Worm (Caenorhabditis elegans) whole organism, L1 larva: ENCODE measurements around the gene mlc-7.

ENCODE experiments used
- blmp-1 ChIP-seq: fragments of 150-350 bp; optimal IDR thresholded peaks from 2 replicates; lab custom pipeline; 2014; ENCODE audit warnings: missing biosample characterization, missing genetic modification characterization
- egl-27 ChIP-seq, 2 experiments: fragments of 150-350 bp in 1 of 2; sonication (generic microtip); optimal IDR thresholded peaks; 3 replicates each; lab custom pipeline; 2017 to 2018; ENCODE audit warnings: missing biosample characterization in 2 of 2, missing genetic modification characterization in 2 of 2, missing genetic modification reagents in 2 of 2
- lir-3 ChIP-seq: sonication (generic microtip); optimal IDR thresholded peaks from 2 replicates; lab custom pipeline; 2016; ENCODE audit warnings: mild to moderate bottlenecking, missing genetic modification characterization, moderate library complexity, missing compliant biosample characterization; ENCODE audit not compliant: poor library complexity
- unc-86 ChIP-seq: sonication (generic microtip); optimal IDR thresholded peaks from 2 replicates; lab custom pipeline; 2016; ENCODE audit warnings: missing genetic modification characterization, missing compliant biosample characterization

ce11 chrIII:13759691-13760090 is 8.4 kb downstream of the mlc-7 start:
- TF ChIP-seq blmp-1 (no peak), lir-3 (tag; lab: Kevin White, UChicago) (no peak), egl-27 (tag; optimal IDR thresholded peaks at IDR 0.05; lab: Kevin White, UChicago) (no peak), unc-86 (tag; lab: Kevin White, UChicago) (no peak)
